Worm (Caenorhabditis elegans): Measurements from ENCODE around the gene F19C6.3.

ce11 chrX:9987166-9987565 lies 21.4 kb downstream of the F19C6.3 start:
- TF ChIP-seq daf-12 (tag; optimal IDR thresholded peaks at IDR 0.05) (no peak), ztf-11 (tag; optimal IDR thresholded peaks at IDR 0.05) (no peak), mdl-1 (tag; optimal IDR thresholded peaks at IDR 0.05) (no peak), fos-1 (tag; optimal IDR thresholded peaks at IDR 0.05) (no peak), hmg-1.1 (GFP tag; IDR thresholded peaks at IDR 0.05) (no peak), unc-62 (GFP tag; optimal IDR thresholded peaks at IDR 0.05 in 1 of 2) (peak in 1 of 2 experiments; percentile 89), unc-62 (tag; optimal IDR thresholded peaks at IDR 0.05) (no peak), nhr-102 (tag; optimal IDR thresholded peaks at IDR 0.05) (no peak), php-3 (GFP tag; IDR thresholded peaks at IDR 0.05) (no peak), hlh-30 (tag; optimal IDR thresholded peaks at IDR 0.05; ENCODE audit: insufficient read depth) (no peak)
